Fruit fly (Drosophila melanogaster) whole organism, embryonic: ENCODE measurements around the gene CG9550.

ENCODE experiments used
- Ada2b ChIP-seq: fragments of 200-800 bp; sonication (Bioruptor generic); IDR thresholded peaks from 2 replicates; pipeline ENCODE4 v1.3.6; 2022; ENCODE audit warnings: missing biosample characterization, missing genetic modification characterization
- Bteb2 ChIP-seq: fragments of 200-800 bp; sonication (Bioruptor generic); optimal IDR thresholded peaks from 2 replicates; lab custom pipeline; 2016; ENCODE audit warnings: missing biosample characterization, missing genetic modification characterization
- CG10366 ChIP-seq: fragments of 200-800 bp; sonication (Bioruptor generic); IDR thresholded peaks from 2 replicates; pipeline ENCODE4 v1.3.6; 2022; ENCODE audit warnings: missing biosample characterization, missing genetic modification characterization
- CG11247 ChIP-seq: fragments of 200-800 bp; sonication (Bioruptor generic); IDR thresholded peaks from 2 replicates; pipeline ENCODE4 v1.3.6; 2022; ENCODE audit warnings: missing biosample characterization, missing genetic modification characterization
- CG11560 ChIP-seq: fragments of 200-800 bp; sonication (Bioruptor generic); IDR thresholded peaks from 3 replicates; pipeline ENCODE4 v1.3.6; 2022; ENCODE audit warnings: missing biosample characterization, missing genetic modification characterization
- CG14014 ChIP-seq: fragments of 200-800 bp; sonication (Bioruptor generic); IDR thresholded peaks from 2 replicates; pipeline ENCODE4 v1.3.6; 2022; ENCODE audit warnings: missing biosample characterization, missing genetic modification characterization
- CG17186 ChIP-seq: fragments of 200-800 bp; sonication (Bioruptor generic); optimal IDR thresholded peaks from 3 replicates; lab custom pipeline; 2017; ENCODE audit warnings: missing biosample characterization, missing genetic modification reagents, missing genetic modification characterization
- CG17385 ChIP-seq: fragments of 200-800 bp; sonication (Bioruptor generic); optimal IDR thresholded peaks from 3 replicates; lab custom pipeline; 2018; ENCODE audit warnings: missing biosample characterization, mild to moderate bottlenecking, missing genetic modification characterization
- CG17802 ChIP-seq: fragments of 200-800 bp; sonication (Bioruptor generic); optimal IDR thresholded peaks from 2 replicates; lab custom pipeline; 2018; ENCODE audit warnings: missing biosample characterization, mild to moderate bottlenecking, missing genetic modification characterization, moderate library complexity
- CG18262 ChIP-seq: fragments of 200-800 bp; optimal IDR thresholded peaks from 3 replicates; lab custom pipeline; 2019; ENCODE audit warnings: missing biosample characterization, mild to moderate bottlenecking, missing genetic modification characterization, moderate library complexity
- CG18619 ChIP-seq: fragments of 200-800 bp; sonication (Bioruptor generic); optimal IDR thresholded peaks from 3 replicates; lab custom pipeline; 2017; ENCODE audit warnings: missing biosample characterization, mild to moderate bottlenecking, missing genetic modification characterization
- CG30431 ChIP-seq: fragments of 200-800 bp; sonication (Bioruptor generic); optimal IDR thresholded peaks from 2 replicates; lab custom pipeline; 2017; ENCODE audit warnings: missing biosample characterization, missing genetic modification characterization
- CG31441 ChIP-seq: fragments of 200-800 bp; sonication (Bioruptor generic); IDR thresholded peaks from 2 replicates; pipeline ENCODE4 v1.3.6; 2022; ENCODE audit warnings: missing biosample characterization, missing genetic modification characterization
- CG3163 ChIP-seq: fragments of 200-800 bp; sonication (Bioruptor generic); optimal IDR thresholded peaks from 3 replicates; lab custom pipeline; 2016; ENCODE audit warnings: missing biosample characterization, missing genetic modification characterization
- CG3847 ChIP-seq: fragments of 200-800 bp; sonication (Bioruptor generic); IDR thresholded peaks from 2 replicates; pipeline ENCODE4 v1.3.6; 2022; ENCODE audit warnings: missing biosample characterization, missing genetic modification characterization
- CG4854 ChIP-seq: fragments of 200-800 bp; sonication (Bioruptor generic); optimal IDR thresholded peaks from 2 replicates; lab custom pipeline; 2016; ENCODE audit warnings: missing biosample characterization, missing genetic modification characterization, inconsistent platforms
- CG6654 ChIP-seq: fragments of 200-800 bp; sonication (Bioruptor generic); optimal IDR thresholded peaks from 2 replicates; lab custom pipeline; 2017; ENCODE audit warnings: missing biosample characterization, mild to moderate bottlenecking, missing genetic modification characterization
- CG7786 ChIP-seq: fragments of 200-800 bp; sonication (Bioruptor generic); optimal IDR thresholded peaks from 2 replicates; lab custom pipeline; 2016; ENCODE audit warnings: missing biosample characterization, missing genetic modification characterization
- CG9215 ChIP-seq: fragments of 200-800 bp; sonication (Bioruptor generic); IDR thresholded peaks from 2 replicates; pipeline ENCODE4 v1.3.6; 2022; ENCODE audit warnings: missing biosample characterization, missing genetic modification characterization
- Dad ChIP-seq: fragments of 200-800 bp; sonication (Bioruptor generic); optimal IDR thresholded peaks from 3 replicates; lab custom pipeline; 2016; ENCODE audit warnings: missing biosample characterization, missing genetic modification characterization
- Dll ChIP-seq: fragments of 200-800 bp; sonication (Bioruptor generic); IDR thresholded peaks from 4 replicates; pipeline ENCODE4 v1.3.6; 2022; ENCODE audit warnings: missing biosample characterization, missing genetic modification characterization; ENCODE audit not compliant: partially characterized antibody
- Dp ChIP-seq: fragments of 200-800 bp; sonication (Bioruptor generic); optimal IDR thresholded peaks from 2 replicates; lab custom pipeline; 2018; ENCODE audit warnings: missing biosample characterization, mild to moderate bottlenecking, missing genetic modification characterization, moderate library complexity
- Ets65A ChIP-seq: fragments of 200-800 bp; sonication (Bioruptor generic); peaks from one replicate; lab custom pipeline; 2016; ENCODE audit warnings: missing biosample characterization, missing genetic modification characterization
- HLH4C ChIP-seq: fragments of 200-800 bp; sonication (Bioruptor generic); IDR thresholded peaks from 3 replicates; pipeline ENCODE4 v1.3.6; 2022; ENCODE audit warnings: missing biosample characterization, missing genetic modification characterization; ENCODE audit not compliant: partially characterized antibody
- HLH54F ChIP-seq: fragments of 200-800 bp; sonication (Bioruptor generic); optimal IDR thresholded peaks from 3 replicates; lab custom pipeline; 2016; ENCODE audit warnings: missing biosample characterization, missing genetic modification characterization
- MESR4 ChIP-seq: fragments of 200-800 bp; sonication (Bioruptor generic); optimal IDR thresholded peaks from 2 replicates; lab custom pipeline; 2018; ENCODE audit warnings: missing biosample characterization, mild to moderate bottlenecking, missing genetic modification characterization, moderate library complexity
- NC2α ChIP-seq: fragments of 200-800 bp; sonication (Bioruptor generic); optimal IDR thresholded peaks from 2 replicates; lab custom pipeline; 2016; ENCODE audit warnings: missing biosample characterization, missing genetic modification characterization
- Scr ChIP-seq: fragments of 200-800 bp; sonication (Bioruptor generic); IDR thresholded peaks from 2 replicates; pipeline ENCODE4 v1.3.6; 2022; ENCODE audit warnings: missing biosample characterization, missing genetic modification characterization; ENCODE audit not compliant: partially characterized antibody
- Ssrp ChIP-seq: fragments of 200-800 bp; sonication (Bioruptor generic); optimal IDR thresholded peaks from 2 replicates; lab custom pipeline; 2018; ENCODE audit warnings: missing biosample characterization, mild to moderate bottlenecking, missing genetic modification characterization, moderate library complexity
- Trl ChIP-seq, 3 experiments: fragments of >200 bp in 2 of 3; fragments of 200-800 bp in 1 of 3; sonication (Bioruptor generic) in 1 of 3; optimal IDR thresholded peaks; 2 replicates in 1 of 3; 3 replicates in 2 of 3; lab custom pipeline; 2016 to 2017; ENCODE audit warnings: missing biosample characterization in 1 of 3, missing genetic modification characterization in 1 of 3
- aop ChIP-seq: fragments of 200-800 bp; sonication (Bioruptor generic); IDR thresholded peaks from 2 replicates; pipeline ENCODE4 v1.3.6; 2022; ENCODE audit warnings: missing biosample characterization, missing genetic modification characterization
- ase ChIP-seq: fragments of 200-800 bp; sonication (Bioruptor generic); IDR thresholded peaks from 3 replicates; pipeline ENCODE4 v1.3.6; 2022; ENCODE audit warnings: missing biosample characterization, missing genetic modification characterization
- cato ChIP-seq: fragments of 200-800 bp; sonication (Bioruptor generic); optimal IDR thresholded peaks from 2 replicates; lab custom pipeline; 2016; ENCODE audit warnings: missing biosample characterization, missing genetic modification characterization, borderline replicate concordance
- ewg ChIP-seq: fragments of 200-800 bp; sonication (Bioruptor generic); optimal IDR thresholded peaks from 3 replicates; lab custom pipeline; 2017; ENCODE audit warnings: mild to moderate bottlenecking, missing biosample characterization, missing genetic modification reagents, missing genetic modification characterization
- fd64A ChIP-seq: fragments of 200-800 bp; sonication (Bioruptor generic); optimal IDR thresholded peaks from 3 replicates; lab custom pipeline; 2018; ENCODE audit warnings: missing biosample characterization, mild to moderate bottlenecking, missing genetic modification characterization
- ftz-f1 ChIP-seq: fragments of 200-800 bp; sonication (Bioruptor generic); optimal IDR thresholded peaks from 2 replicates; lab custom pipeline; 2016; ENCODE audit warnings: missing biosample characterization, missing genetic modification characterization
- gfzf ChIP-seq: fragments of 200-800 bp; sonication (Bioruptor generic); optimal IDR thresholded peaks from 2 replicates; lab custom pipeline; 2016; ENCODE audit warnings: missing biosample characterization, mild to moderate bottlenecking, missing genetic modification characterization, moderate library complexity
- grau ChIP-seq: fragments of 200-800 bp; optimal IDR thresholded peaks from 3 replicates; lab custom pipeline; 2019; ENCODE audit warnings: missing biosample characterization, mild to moderate bottlenecking, missing genetic modification characterization, moderate library complexity
- gro ChIP-seq: fragments of 200-800 bp; sonication (Bioruptor generic); optimal IDR thresholded peaks from 2 replicates; lab custom pipeline; 2016; ENCODE audit warnings: missing biosample characterization, missing genetic modification characterization
- jigr1 ChIP-seq: fragments of 200-800 bp; sonication (Bioruptor generic); IDR thresholded peaks from 3 replicates; pipeline ENCODE4 v1.3.6; 2022; ENCODE audit warnings: missing biosample characterization, missing genetic modification characterization
- klu ChIP-seq: fragments of 200-800 bp; sonication (Bioruptor generic); IDR thresholded peaks from 2 replicates; pipeline ENCODE4 v1.3.6; 2022; ENCODE audit warnings: missing biosample characterization, missing genetic modification characterization
- pan ChIP-seq, 4 experiments: fragments of >200 bp in 3 of 4; fragments of 200-800 bp in 1 of 4; sonication (Bioruptor generic) in 1 of 4; optimal IDR thresholded peaks in 3 of 4; IDR thresholded peaks in 1 of 4; 2 replicates each; pipeline versions ENCODE4 v1.3.6 to Lab custom; 2017 to 2022; ENCODE audit warnings: missing biosample characterization in 2 of 4, missing genetic modification characterization in 2 of 4, mixed read lengths in 1 of 4
- pb ChIP-seq: fragments of 200-800 bp; sonication (Bioruptor generic); optimal IDR thresholded peaks from 3 replicates; lab custom pipeline; 2016; ENCODE audit warnings: missing biosample characterization, missing genetic modification characterization
- pnt ChIP-seq: fragments of 200-800 bp; sonication (Bioruptor generic); optimal IDR thresholded peaks from 3 replicates; lab custom pipeline; 2016; ENCODE audit warnings: missing biosample characterization, missing genetic modification characterization
- psq ChIP-seq: fragments of 200-800 bp; sonication (Bioruptor generic); optimal IDR thresholded peaks from 2 replicates; lab custom pipeline; 2017; ENCODE audit warnings: missing biosample characterization, missing genetic modification characterization
- tap ChIP-seq: fragments of 200-800 bp; optimal IDR thresholded peaks from 3 replicates; lab custom pipeline; 2019; ENCODE audit warnings: missing biosample characterization, mild to moderate bottlenecking, missing genetic modification characterization, moderate library complexity
- tll ChIP-seq, 2 experiments: fragments of 200-800 bp in 1 of 2; fragments of >200 bp in 1 of 2; sonication (Bioruptor generic) in 1 of 2; optimal IDR thresholded peaks; 2 replicates each; lab custom pipeline; 2017 to 2019; ENCODE audit warnings: missing biosample characterization in 2 of 2, missing genetic modification characterization in 2 of 2, mild to moderate bottlenecking in 1 of 2, moderate library complexity in 1 of 2
- trh ChIP-seq: fragments of 200-800 bp; sonication (Bioruptor generic); optimal IDR thresholded peaks from 2 replicates; lab custom pipeline; 2016; ENCODE audit warnings: missing biosample characterization, missing genetic modification characterization
- twi ChIP-seq: fragments of 200-800 bp; optimal IDR thresholded peaks from 2 replicates; lab custom pipeline; 2019; ENCODE audit warnings: missing biosample characterization, mild to moderate bottlenecking, missing genetic modification characterization, moderate library complexity
- zfh1 ChIP-seq: fragments of 200-800 bp; sonication (Bioruptor generic); IDR thresholded peaks from 3 replicates; pipeline ENCODE4 v1.3.6; 2022; ENCODE audit warnings: missing biosample characterization, missing genetic modification characterization

Gene CG9550

dm6 chr2L:6490783-6491249 lies 6.0 kb upstream of the CG9550 start, which contains the start of the genes Phf5a and CG31638 (continued):
- TF ChIP-seq CG18619 (GFP tag; lab: Kevin White, UChicago) (peak; percentile 87), grau (tag; lab: Kevin White, UChicago) (peak; percentile 82), ftz-f1 (no peak), CG6654 (GFP tag; lab: Kevin White, UChicago) (peak; percentile 78), jigr1 (GFP tag; lab: Robert Waterston, UW) (peak; percentile 93), ase (GFP tag; lab: Robert Waterston, UW) (peak; percentile 97), CG18262 (peak; percentile 96), Ets65A (peak; percentile 95), twi (peak; percentile 83), pb (GFP tag; lab: Kevin White, UChicago) (no peak), fd64A (peak; percentile 59), Ssrp (tag; lab: Kevin White, UChicago) (peak; percentile 53), NC2α (GFP tag; lab: Kevin White, UChicago) (no peak), Trl (optimal IDR thresholded peaks at IDR 0.05; lab: Kevin White, UChicago) (no peak), Trl (GFP tag; optimal IDR thresholded peaks at IDR 0.05; lab: Kevin White, UChicago) (peak; percentile 30), HLH54F (GFP tag; lab: Kevin White, UChicago) (peak; percentile 42), gro (GFP tag; lab: Kevin White, UChicago) (no peak), CG17186 (GFP tag; lab: Kevin White, UChicago) (peak; percentile 22), Scr (no peak), Ada2b (peak; percentile 54), CG31441 (GFP tag; lab: Robert Waterston, UW) (peak; percentile 97), CG30431 (GFP tag; lab: Kevin White, UChicago) (peak; percentile 4), CG11560 (no peak), Bteb2 (GFP tag; lab: Kevin White, UChicago) (no peak), tll (GFP tag; optimal IDR thresholded peaks at IDR 0.05; lab: Kevin White, UChicago) (peak in 1 of 2 experiments; percentile 46), CG11247 (no peak), gfzf (GFP tag; lab: Kevin White, UChicago) (peak; percentile 43), CG10366 (peak; percentile 43), CG3847 (peak; percentile 90), CG4854 (GFP tag; lab: Kevin White, UChicago) (no peak), ewg (GFP tag; lab: Kevin White, UChicago) (peak; percentile 70), MESR4 (peak; percentile 54), CG17385 (GFP tag; lab: Kevin White, UChicago) (peak; percentile 90), pan (optimal IDR thresholded peaks at IDR 0.05; lab: Kevin White, UChicago) (no peak), pan (GFP tag; optimal IDR thresholded peaks at IDR 0.05 in 1 of 2, IDR thresholded peaks at IDR 0.05 in 1 of 2) (peak in 1 of 2 experiments; percentile 98), CG9215 (GFP tag; lab: Robert Waterston, UW) (peak; percentile 96), CG7786 (GFP tag; lab: Kevin White, UChicago) (peak; percentile 82), trh (GFP tag; lab: Kevin White, UChicago) (peak; percentile 44), Dll (GFP tag; lab: Robert Waterston, UW) (0 out of 4 replicates have a peak, but pooled peaks have one; percentile 52), Dad (GFP tag; lab: Kevin White, UChicago) (no peak), CG14014 (GFP tag; lab: Robert Waterston, UW) (peak; percentile 92), CG3163 (no peak), zfh1 (GFP tag; lab: Robert Waterston, UW) (peak; percentile 70), cato (GFP tag; lab: Kevin White, UChicago) (peak; percentile 95), HLH4C (GFP tag; lab: Robert Waterston, UW) (no peak), tap (tag; lab: Kevin White, UChicago) (peak; percentile 93), Dp (GFP tag; lab: Kevin White, UChicago) (peak; percentile 27), aop (no peak), pnt (peak; percentile 86), CG17802 (peak; percentile 88), psq (GFP tag; lab: Kevin White, UChicago) (peak; percentile 36), klu (GFP tag; lab: Robert Waterston, UW) (0 out of 2 replicates have a peak, but pooled peaks have one; percentile 32)
